Fruit fly (Drosophila melanogaster) whole organism, embryonic: ENCODE measurements around the gene CG4424.

Experiments used
- Atf-2 ChIP-seq: fragments of 200-800 bp; sonication (Bioruptor generic); optimal IDR thresholded peaks from 2 replicates; lab custom pipeline; 2016; ENCODE audit warnings: missing biosample characterization, missing genetic modification characterization
- Bgb ChIP-seq: fragments of 200-800 bp; sonication (Bioruptor generic); IDR thresholded peaks from 2 replicates; pipeline ENCODE4 v1.3.6; 2022; ENCODE audit warnings: missing biosample characterization, missing genetic modification characterization; ENCODE audit not compliant: partially characterized antibody
- CG10366 ChIP-seq: fragments of 200-800 bp; sonication (Bioruptor generic); IDR thresholded peaks from 2 replicates; pipeline ENCODE4 v1.3.6; 2022; ENCODE audit warnings: missing biosample characterization, missing genetic modification characterization
- CG10462 ChIP-seq: fragments of 200-800 bp; sonication (Bioruptor generic); optimal IDR thresholded peaks from 2 replicates; lab custom pipeline; 2016; ENCODE audit warnings: missing biosample characterization, missing genetic modification characterization
- CG10565 ChIP-seq: fragments of 200-800 bp; sonication (Bioruptor generic); optimal IDR thresholded peaks from 3 replicates; lab custom pipeline; 2016; ENCODE audit warnings: missing biosample characterization, mild to moderate bottlenecking, missing genetic modification characterization
- CG11093 ChIP-seq: fragments of 200-800 bp; sonication (Bioruptor generic); IDR thresholded peaks from 3 replicates; pipeline ENCODE4 v1.3.6; 2022; ENCODE audit warnings: missing biosample characterization, missing genetic modification characterization
- CG12659 ChIP-seq: fragments of 200-800 bp; sonication (Bioruptor generic); optimal IDR thresholded peaks from 3 replicates; lab custom pipeline; 2017; ENCODE audit warnings: mild to moderate bottlenecking, missing biosample characterization, missing genetic modification reagents, missing genetic modification characterization
- CG13894 ChIP-seq: fragments of 200-800 bp; sonication (Bioruptor generic); optimal IDR thresholded peaks from 3 replicates; lab custom pipeline; 2018; ENCODE audit warnings: missing biosample characterization, mild to moderate bottlenecking, missing genetic modification characterization, moderate library complexity
- CG14014 ChIP-seq: fragments of 200-800 bp; sonication (Bioruptor generic); IDR thresholded peaks from 2 replicates; pipeline ENCODE4 v1.3.6; 2022; ENCODE audit warnings: missing biosample characterization, missing genetic modification characterization
- CG15696 ChIP-seq: fragments of 200-800 bp; sonication (Bioruptor generic); optimal IDR thresholded peaks from 2 replicates; lab custom pipeline; 2019; ENCODE audit warnings: missing biosample characterization, mild to moderate bottlenecking, missing genetic modification characterization, moderate library complexity
- CG16813 ChIP-seq: fragments of 200-800 bp; sonication (Bioruptor generic); IDR thresholded peaks from 3 replicates; pipeline ENCODE4 v1.3.6; 2022; ENCODE audit warnings: missing biosample characterization, missing genetic modification characterization; ENCODE audit not compliant: partially characterized antibody
- CG17186 ChIP-seq: fragments of 200-800 bp; sonication (Bioruptor generic); optimal IDR thresholded peaks from 3 replicates; lab custom pipeline; 2017; ENCODE audit warnings: missing biosample characterization, missing genetic modification reagents, missing genetic modification characterization
- CG2120 ChIP-seq: fragments of 200-800 bp; sonication (Bioruptor generic); optimal IDR thresholded peaks from 3 replicates; lab custom pipeline; 2016; ENCODE audit warnings: missing biosample characterization, missing genetic modification characterization
- CG4282 ChIP-seq: fragments of 200-800 bp; sonication (Bioruptor generic); optimal IDR thresholded peaks from 2 replicates; lab custom pipeline; 2016; ENCODE audit warnings: missing biosample characterization, missing genetic modification characterization
- CG6654 ChIP-seq: fragments of 200-800 bp; sonication (Bioruptor generic); optimal IDR thresholded peaks from 2 replicates; lab custom pipeline; 2017; ENCODE audit warnings: missing biosample characterization, mild to moderate bottlenecking, missing genetic modification characterization
- CTCF ChIP-seq: fragments of 200-800 bp; sonication (Bioruptor generic); optimal IDR thresholded peaks from 2 replicates; lab custom pipeline; 2017; ENCODE audit warnings: missing biosample characterization, mild to moderate bottlenecking, missing genetic modification characterization, moderate library complexity
- CkIIα-i1 ChIP-seq: fragments of 200-800 bp; sonication (Bioruptor generic); IDR thresholded peaks from 2 replicates; pipeline ENCODE4 v1.3.6; 2022; ENCODE audit warnings: missing biosample characterization, missing genetic modification characterization
- D19A ChIP-seq: fragments of 200-800 bp; optimal IDR thresholded peaks from 3 replicates; lab custom pipeline; 2019; ENCODE audit warnings: missing biosample characterization, mild to moderate bottlenecking, missing genetic modification characterization, moderate library complexity
- Dip2 ChIP-seq: fragments of 200-800 bp; sonication (Bioruptor generic); IDR thresholded peaks from 2 replicates; pipeline ENCODE4 v1.3.6; 2022; ENCODE audit warnings: missing biosample characterization, missing genetic modification characterization
- Elba2 ChIP-seq: fragments of 200-800 bp; sonication (Bioruptor generic); optimal IDR thresholded peaks from 3 replicates; lab custom pipeline; 2016; ENCODE audit warnings: missing biosample characterization, missing genetic modification characterization
- HLH54F ChIP-seq: fragments of 200-800 bp; sonication (Bioruptor generic); optimal IDR thresholded peaks from 3 replicates; lab custom pipeline; 2016; ENCODE audit warnings: missing biosample characterization, missing genetic modification characterization
- Hr78 ChIP-seq, 2 experiments: fragments of 200-800 bp in 1 of 2; fragments of >200 bp in 1 of 2; sonication (Bioruptor generic) in 1 of 2; optimal IDR thresholded peaks; 2 replicates each; lab custom pipeline; 2017 to 2019; ENCODE audit warnings: missing biosample characterization in 2 of 2, missing genetic modification characterization in 2 of 2, mild to moderate bottlenecking in 1 of 2, moderate library complexity in 1 of 2
- Lim3 ChIP-seq: fragments of 200-800 bp; sonication (Bioruptor generic); IDR thresholded peaks from 2 replicates; pipeline ENCODE4 v1.3.6; 2022; ENCODE audit warnings: missing biosample characterization, missing genetic modification characterization
- Lpt ChIP-seq: fragments of >200 bp; optimal IDR thresholded peaks from 2 replicates; lab custom pipeline; 2018; ENCODE audit warnings: missing biosample characterization, missing genetic modification characterization
- MESR4 ChIP-seq: fragments of 200-800 bp; sonication (Bioruptor generic); optimal IDR thresholded peaks from 2 replicates; lab custom pipeline; 2018; ENCODE audit warnings: missing biosample characterization, mild to moderate bottlenecking, missing genetic modification characterization, moderate library complexity
- Optix ChIP-seq: fragments of 200-800 bp; sonication (Bioruptor generic); IDR thresholded peaks from 3 replicates; pipeline ENCODE4 v1.3.6; 2022; ENCODE audit warnings: missing biosample characterization, missing genetic modification characterization
- Stat92E ChIP-seq, 3 experiments: fragments of >200 bp in 2 of 3; fragments of 200-800 bp in 1 of 3; sonication (Bioruptor generic) in 1 of 3; optimal IDR thresholded peaks; 2 replicates each; lab custom pipeline; 2017 to 2019; ENCODE audit warnings: missing biosample characterization in 3 of 3, missing genetic modification characterization in 3 of 3, mild to moderate bottlenecking in 1 of 3, moderate library complexity in 1 of 3
- Vsx1 ChIP-seq: fragments of 200-800 bp; sonication (Bioruptor generic); optimal IDR thresholded peaks from 2 replicates; lab custom pipeline; 2017; ENCODE audit warnings: missing biosample characterization, mild to moderate bottlenecking, missing genetic modification characterization, missing genetic modification reagents
- Xrp1 ChIP-seq: fragments of 200-800 bp; sonication (Bioruptor generic); IDR thresholded peaks from 2 replicates; pipeline ENCODE4 v1.3.6; 2022; ENCODE audit warnings: missing biosample characterization, missing genetic modification characterization
- ara ChIP-seq: fragments of 200-800 bp; sonication (Bioruptor generic); IDR thresholded peaks from 2 replicates; pipeline ENCODE4 v1.3.6; 2022; ENCODE audit warnings: missing biosample characterization, missing genetic modification characterization
- bab2 ChIP-seq: fragments of 200-800 bp; sonication (Bioruptor generic); optimal IDR thresholded peaks from 2 replicates; lab custom pipeline; 2016; ENCODE audit warnings: missing biosample characterization, missing genetic modification characterization
- br ChIP-seq: fragments of >200 bp; optimal IDR thresholded peaks from 2 replicates; lab custom pipeline; 2017
- eyg ChIP-seq: fragments of 200-800 bp; sonication (Bioruptor generic); optimal IDR thresholded peaks from 3 replicates; lab custom pipeline; 2016; ENCODE audit warnings: missing biosample characterization, missing genetic modification characterization
- fd3F ChIP-seq: fragments of 200-800 bp; sonication (Bioruptor generic); optimal IDR thresholded peaks from 2 replicates; lab custom pipeline; 2018; ENCODE audit warnings: missing biosample characterization, mild to moderate bottlenecking, missing genetic modification characterization, moderate library complexity
- gcm2 ChIP-seq: fragments of 200-800 bp; sonication (Bioruptor generic); optimal IDR thresholded peaks from 2 replicates; lab custom pipeline; 2016; ENCODE audit warnings: missing biosample characterization, missing genetic modification characterization
- gfzf ChIP-seq: fragments of 200-800 bp; sonication (Bioruptor generic); optimal IDR thresholded peaks from 2 replicates; lab custom pipeline; 2016; ENCODE audit warnings: missing biosample characterization, mild to moderate bottlenecking, missing genetic modification characterization, moderate library complexity
- jumu ChIP-seq: fragments of 200-800 bp; sonication (Bioruptor generic); optimal IDR thresholded peaks from 3 replicates; lab custom pipeline; 2016; ENCODE audit warnings: missing biosample characterization, missing genetic modification characterization
- ken ChIP-seq: fragments of 200-800 bp; sonication (Bioruptor generic); IDR thresholded peaks from 3 replicates; pipeline ENCODE4 v1.3.6; 2022; ENCODE audit warnings: missing biosample characterization, missing genetic modification characterization
- nerfin-1 ChIP-seq: fragments of 200-800 bp; sonication (Bioruptor generic); optimal IDR thresholded peaks from 3 replicates; lab custom pipeline; 2019; ENCODE audit warnings: missing biosample characterization, mild to moderate bottlenecking, missing genetic modification characterization, moderate library complexity
- nerfin-2 ChIP-seq: fragments of 200-800 bp; sonication (Bioruptor generic); IDR thresholded peaks from 2 replicates; pipeline ENCODE4 v1.3.6; 2022; ENCODE audit warnings: missing biosample characterization, missing genetic modification characterization; ENCODE audit not compliant: partially characterized antibody
- nom ChIP-seq: fragments of 200-800 bp; sonication (Bioruptor generic); optimal IDR thresholded peaks from 2 replicates; lab custom pipeline; 2017; ENCODE audit warnings: missing biosample characterization, missing genetic modification characterization, mild to moderate bottlenecking, moderate library complexity, missing genetic modification reagents
- otp ChIP-seq: fragments of 200-800 bp; sonication (Bioruptor generic); IDR thresholded peaks from 3 replicates; pipeline ENCODE4, ENCODE4 v1.3.6; 2022; ENCODE audit warnings: missing biosample characterization, missing genetic modification characterization
- pnt ChIP-seq: fragments of 200-800 bp; sonication (Bioruptor generic); optimal IDR thresholded peaks from 3 replicates; lab custom pipeline; 2016; ENCODE audit warnings: missing biosample characterization, missing genetic modification characterization
- pros ChIP-seq: fragments of 200-800 bp; sonication (Bioruptor generic); optimal IDR thresholded peaks from 3 replicates; lab custom pipeline; 2019; ENCODE audit warnings: missing biosample characterization, mild to moderate bottlenecking, missing genetic modification characterization, moderate library complexity
- scrt ChIP-seq: fragments of 200-800 bp; sonication (Bioruptor generic); optimal IDR thresholded peaks from 2 replicates; lab custom pipeline; 2018; ENCODE audit warnings: missing biosample characterization, mild to moderate bottlenecking, missing genetic modification characterization, moderate library complexity
- sd ChIP-seq: fragments of 200-800 bp; sonication (Bioruptor generic); optimal IDR thresholded peaks from 3 replicates; lab custom pipeline; 2018; ENCODE audit warnings: missing biosample characterization, mild to moderate bottlenecking, missing genetic modification characterization, moderate library complexity
- sim ChIP-seq: fragments of 200-800 bp; sonication (Bioruptor generic); IDR thresholded peaks from 2 replicates; pipeline ENCODE4 v1.3.6; 2022; ENCODE audit warnings: missing biosample characterization, missing genetic modification characterization
- sqz ChIP-seq: fragments of 200-800 bp; sonication (Bioruptor generic); optimal IDR thresholded peaks from 3 replicates; lab custom pipeline; 2018; ENCODE audit warnings: missing biosample characterization, mild to moderate bottlenecking, missing genetic modification characterization
- trem ChIP-seq: fragments of 200-800 bp; optimal IDR thresholded peaks from 3 replicates; lab custom pipeline; 2019; ENCODE audit warnings: missing biosample characterization, mild to moderate bottlenecking, missing genetic modification characterization, moderate library complexity
- vfl ChIP-seq: fragments of 200-800 bp; sonication (Bioruptor generic); optimal IDR thresholded peaks from 2 replicates; lab custom pipeline; 2016; ENCODE audit warnings: missing biosample characterization, missing genetic modification characterization
- z ChIP-seq: fragments of 200-800 bp; sonication (Bioruptor generic); IDR thresholded peaks from 3 replicates; pipeline ENCODE4 v1.3.6; 2022; ENCODE audit warnings: missing biosample characterization, missing genetic modification characterization
- zen2 ChIP-seq: fragments of 200-800 bp; sonication (Bioruptor generic); IDR thresholded peaks from 3 replicates; pipeline ENCODE4 v1.3.6; 2022; ENCODE audit warnings: missing biosample characterization, missing genetic modification characterization; ENCODE audit not compliant: partially characterized antibody
- zfh2 ChIP-seq: fragments of 200-800 bp; sonication (Bioruptor generic); optimal IDR thresholded peaks from 2 replicates; lab custom pipeline; 2016; ENCODE audit warnings: missing biosample characterization, missing genetic modification characterization

The CG4424 gene

dm6 chr3R:20057501-20057900 lies 29.7 kb upstream of the CG4424 start, which contains the start of gene mdlc (continued):
- TF ChIP-seq pros (GFP tag; lab: Kevin White, UChicago) (no peak), CG10462 (no peak), otp (GFP tag; lab: Robert Waterston, UW) (no peak), Stat92E (GFP tag; optimal IDR thresholded peaks at IDR 0.05; lab: Kevin White, UChicago) (no peak), D19A (tag; lab: Kevin White, UChicago) (no peak), scrt (GFP tag; lab: Kevin White, UChicago) (no peak), Optix (no peak), Hr78 (GFP tag; optimal IDR thresholded peaks at IDR 0.05; lab: Kevin White, UChicago) (no peak), CG12659 (GFP tag; lab: Kevin White, UChicago) (peak; percentile 42), ken (GFP tag; lab: Robert Waterston, UW) (no peak), zen2 (no peak), Dip2 (no peak), CG10366 (GFP tag; lab: Robert Waterston, UW) (no peak), Lpt (GFP tag; lab: Kevin White, UChicago) (no peak), nerfin-2 (GFP tag; lab: Robert Waterston, UW) (no peak), gfzf (GFP tag; lab: Kevin White, UChicago) (peak; percentile 56), Bgb (GFP tag; lab: Robert Waterston, UW) (no peak), fd3F (GFP tag; lab: Kevin White, UChicago) (no peak), pnt (GFP tag; lab: Kevin White, UChicago) (no peak), jumu (GFP tag; lab: Kevin White, UChicago) (no peak), bab2 (GFP tag; lab: Kevin White, UChicago) (no peak), CG10565 (GFP tag; lab: Kevin White, UChicago) (no peak), sd (tag; lab: Kevin White, UChicago) (no peak), CG14014 (GFP tag; lab: Robert Waterston, UW) (no peak), Atf-2 (GFP tag; lab: Kevin White, UChicago) (no peak), z (GFP tag; lab: Robert Waterston, UW) (no peak), gcm2 (GFP tag; lab: Kevin White, UChicago) (no peak), Lim3 (GFP tag; lab: Robert Waterston, UW) (no peak), CTCF (GFP tag; lab: Kevin White, UChicago) (no peak), CG6654 (GFP tag; lab: Kevin White, UChicago) (no peak), Xrp1 (GFP tag; lab: Robert Waterston, UW) (no peak), vfl (no peak), ara (no peak), nom (no peak), CkIIα-i1 (GFP tag; lab: Robert Waterston, UW) (no peak), CG4282 (GFP tag; lab: Kevin White, UChicago) (no peak), CG15696 (tag; lab: Kevin White, UChicago) (peak; percentile 4), CG17186 (GFP tag; lab: Kevin White, UChicago) (no peak), CG16813 (GFP tag; lab: Robert Waterston, UW) (peak; percentile 71), nerfin-1 (tag; lab: Kevin White, UChicago) (no peak), HLH54F (GFP tag; lab: Kevin White, UChicago) (no peak), MESR4 (no peak), sim (GFP tag; lab: Robert Waterston, UW) (no peak), zfh2 (GFP tag; lab: Kevin White, UChicago) (no peak), CG2120 (GFP tag; lab: Kevin White, UChicago) (peak; percentile 10), Elba2 (GFP tag; lab: Kevin White, UChicago) (peak; percentile 6), CG13894 (tag; lab: Kevin White, UChicago) (no peak), Vsx1 (GFP tag; lab: Kevin White, UChicago) (no peak), eyg (GFP tag; lab: Kevin White, UChicago) (no peak), CG11093 (GFP tag; lab: Robert Waterston, UW) (no peak), sqz (GFP tag; lab: Kevin White, UChicago) (no peak), trem (tag; lab: Kevin White, UChicago) (peak; percentile 35), br (lab: Kevin White, UChicago) (no peak)
